Worm (Caenorhabditis elegans): ENCODE results near the gene C18A3.10.

C18A3.10 gene

ce11 chrII:5735744-5736143 lies 20.1 kb upstream of the C18A3.10 start:
- TF ChIP-seq fos-1 (tag; optimal IDR thresholded peaks at IDR 0.05) (no peak), mab-5 (tag; optimal IDR thresholded peaks at IDR 0.05) (no peak), aly-2 (tag; optimal IDR thresholded peaks at IDR 0.05) (no peak), ceh-16 (tag; optimal IDR thresholded peaks at IDR 0.05) (peak; percentile 94), lin-13 (GFP tag; optimal IDR thresholded peaks at IDR 0.05) (no peak), elt-1 (tag; optimal IDR thresholded peaks at IDR 0.05) (peak; percentile 20)

DNA sequence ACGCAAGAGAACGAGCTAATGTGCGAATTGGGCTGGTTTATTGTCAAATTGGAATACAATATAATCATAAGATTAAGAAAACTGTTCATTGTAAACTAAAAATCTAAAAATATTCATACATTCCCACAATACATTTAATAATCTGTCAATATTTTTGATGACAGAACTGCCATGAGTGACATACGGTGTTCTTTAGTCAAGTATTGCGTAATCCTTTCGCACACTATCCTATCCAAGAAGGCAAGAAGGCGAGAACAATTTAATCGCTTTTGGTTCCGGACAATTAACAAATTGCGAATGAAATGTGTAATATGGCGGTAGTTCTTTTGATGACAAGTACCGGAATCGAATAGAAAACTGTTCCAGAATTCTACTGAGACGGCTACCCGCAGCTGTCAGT lies 19.2 kb upstream of the C18A3.10 start:
- TF ChIP-seq unc-39 (tag; optimal IDR thresholded peaks at IDR 0.05) (no peak), egl-27 (tag; optimal IDR thresholded peaks at IDR 0.05) (no peak), lsy-2 (tag; optimal IDR thresholded peaks at IDR 0.05) (no peak), peb-1 (tag; optimal IDR thresholded peaks at IDR 0.05) (no peak), ZK546.5 (tag; optimal IDR thresholded peaks at IDR 0.05) (no peak), F13H6.1 (tag; optimal IDR thresholded peaks at IDR 0.05) (no peak), snpc-4 (tag; optimal IDR thresholded peaks at IDR 0.05) (no peak), ceh-82 (tag; optimal IDR thresholded peaks at IDR 0.05) (no peak), sma-3 (GFP tag; optimal IDR thresholded peaks at IDR 0.05) (no peak), ama-1 (optimal IDR thresholded peaks at IDR 0.05) (no peak), blmp-1 (tag; optimal IDR thresholded peaks at IDR 0.05; ENCODE audit: insufficient read depth) (no peak), elt-1 (tag; optimal IDR thresholded peaks at IDR 0.05) (no peak)

- no peak for TF ChIP-seq egl-27 (tag; optimal IDR thresholded peaks at IDR 0.05)
- no peak for TF ChIP-seq nhr-11 (tag; optimal IDR thresholded peaks at IDR 0.05)
- TF ChIP-seq nhr-237 (tag; optimal IDR thresholded peaks at IDR 0.05), result no peak
- no peak for TF ChIP-seq sem-4 (tag; optimal IDR thresholded peaks at IDR 0.05)
- TF ChIP-seq unc-62 (GFP tag; optimal IDR thresholded peaks at IDR 0.05), result no peak
- TF ChIP-seq lin-39 (tag; optimal IDR thresholded peaks at IDR 0.05), result no peak
- no peak for TF ChIP-seq alr-1 (tag; optimal IDR thresholded peaks at IDR 0.05)
- TF ChIP-seq mbf-1 (tag; optimal IDR thresholded peaks at IDR 0.05), result no peak
- TF ChIP-seq nhr-23 (tag; optimal IDR thresholded peaks at IDR 0.05), result no peak
- TF ChIP-seq lin-13 (GFP tag; optimal IDR thresholded peaks at IDR 0.05), result no peak
- TF ChIP-seq unc-55 (GFP tag; optimal IDR thresholded peaks at IDR 0.05), result no peak
- no peak for TF ChIP-seq gmeb-1 (tag; optimal IDR thresholded peaks at IDR 0.05)
- TF ChIP-seq unc-39 (tag; optimal IDR thresholded peaks at IDR 0.05), result no peak
- no peak for TF ChIP-seq snpc-4 (tag; optimal IDR thresholded peaks at IDR 0.05)
- TF ChIP-seq zag-1 (tag; optimal IDR thresholded peaks at IDR 0.05), result no peak
- no peak for TF ChIP-seq ama-1 (optimal IDR thresholded peaks at IDR 0.05)
Observed at ce11 chrII:5730343-5731083, 14.9 kb upstream of the C18A3.10 start, which contains the start of the genes C18A3.7 and C18A3.11. Gene C18A3.7 (minus strand): TSS chrII:5730443. Gene C18A3.11 (plus strand): TSS chrII:5731033.

ce11 chrII:5727707-5728106 lies 12.1 kb upstream of the C18A3.10 start, which contains the start of gene rab-3:
Gene rab-3 (minus strand): TSS chrII:5727853.
- TF ChIP-seq C34F6.9 (tag; optimal IDR thresholded peaks at IDR 0.05) (peak; percentile 10), lin-39 (tag; optimal IDR thresholded peaks at IDR 0.05) (no peak)

- TF ChIP-seq lin-11 (tag; optimal IDR thresholded peaks at IDR 0.05) (peak; percentile 89), alr-1 (tag; optimal IDR thresholded peaks at IDR 0.05) (no peak), ceh-82 (tag; optimal IDR thresholded peaks at IDR 0.05) (peak; percentile 3), nhr-25 (tag; optimal IDR thresholded peaks at IDR 0.05) (no peak), mdl-1 (tag; optimal IDR thresholded peaks at IDR 0.05) (peak in 1 of 2 experiments; percentile 55), snpc-4 (tag; optimal IDR thresholded peaks at IDR 0.05) (peak; percentile 64), nhr-23 (tag; optimal IDR thresholded peaks at IDR 0.05) (no peak), ztf-4 (tag; optimal IDR thresholded peaks at IDR 0.05) (no peak), unc-55 (GFP tag; optimal IDR thresholded peaks at IDR 0.05) (peak; percentile 96), ceh-16 (tag; optimal IDR thresholded peaks at IDR 0.05) (no peak), nhr-11 (tag; optimal IDR thresholded peaks at IDR 0.05) (no peak), aly-2 (tag; optimal IDR thresholded peaks at IDR 0.05) (no peak), nhr-6 (tag; optimal IDR thresholded peaks at IDR 0.05) (peak; percentile 82), lsy-2 (tag; optimal IDR thresholded peaks at IDR 0.05) (peak; percentile 22 to 59), nhr-12 (tag; optimal IDR thresholded peaks at IDR 0.05) (no peak), sma-9 (GFP tag; optimal IDR thresholded peaks at IDR 0.05) (peak; percentile 53), sma-9 (tag; optimal IDR thresholded peaks at IDR 0.05) (no peak), R02D3.7 (tag; optimal IDR thresholded peaks at IDR 0.05) (no peak), nhr-21 (tag; optimal IDR thresholded peaks at IDR 0.05) (no peak), nhr-237 (tag; optimal IDR thresholded peaks at IDR 0.05) (no peak), egl-27 (tag; optimal IDR thresholded peaks at IDR 0.05) (no peak), zag-1 (tag; optimal IDR thresholded peaks at IDR 0.05) (peak; percentile 91), sem-4 (tag; optimal IDR thresholded peaks at IDR 0.05) (peak; percentile 53), peb-1 (tag; optimal IDR thresholded peaks at IDR 0.05) (no peak), blmp-1 (tag; optimal IDR thresholded peaks at IDR 0.05; ENCODE audit: insufficient read depth) (no peak), ztf-11 (tag; optimal IDR thresholded peaks at IDR 0.05) (no peak), nhr-77 (tag; optimal IDR thresholded peaks at IDR 0.05) (no peak), elt-1 (tag; optimal IDR thresholded peaks at IDR 0.05) (no peak), dmd-4 (tag; optimal IDR thresholded peaks at IDR 0.05) (no peak), gmeb-1 (tag; optimal IDR thresholded peaks at IDR 0.05) (no peak), sma-3 (GFP tag; optimal IDR thresholded peaks at IDR 0.05) (no peak), nhr-10 (tag; optimal IDR thresholded peaks at IDR 0.05) (no peak)
Observed at ce11 chrII:5725094-5725493, 9.4 kb upstream of the C18A3.10 start.

Measured in whole organism, L2 larva.